Worm (Caenorhabditis elegans) whole organism, midembryonic: ENCODE data around the gene T27D12.1.

Experiments
- T22C8.4 ChIP-seq: fragments of 200-800 bp; sonication (Bioruptor generic); IDR thresholded peaks from 2 replicates; pipeline ENCODE4 v1.3.6; 2022; ENCODE audit warnings: missing genetic modification characterization, missing compliant biosample characterization
- cog-1 ChIP-seq: sonication (generic microtip); optimal IDR thresholded peaks from 2 replicates; lab custom pipeline; 2016; ENCODE audit warnings: missing genetic modification characterization, missing compliant biosample characterization
- flt-1 ChIP-seq: fragments of 200-800 bp; sonication (Bioruptor generic); IDR thresholded peaks from 2 replicates; pipeline ENCODE4 v1.3.6; 2022; ENCODE audit warnings: missing genetic modification characterization, missing compliant biosample characterization
- klf-2 ChIP-seq: fragments of 200-800 bp; sonication (Bioruptor generic); conservative IDR thresholded peaks from 2 replicates; pipeline ENCODE4 v1.3.6; 2022; ENCODE audit warnings: missing genetic modification reagents, missing genetic modification characterization, missing compliant biosample characterization
- med-1 ChIP-seq: sonication (generic microtip); optimal IDR thresholded peaks from 2 replicates; lab custom pipeline; 2017; ENCODE audit warnings: missing genetic modification characterization, mild to moderate bottlenecking, missing compliant biosample characterization, antibody characterized with exemption, missing genetic modification reagents; ENCODE audit not compliant: insufficient read depth
- ref-1 ChIP-seq: fragments of 200-800 bp; sonication (Bioruptor generic); conservative IDR thresholded peaks from 2 replicates; pipeline ENCODE4 v1.3.6; 2022; ENCODE audit warnings: missing genetic modification reagents, missing genetic modification characterization, missing compliant biosample characterization
- tab-1 ChIP-seq: fragments of 200-800 bp; sonication (Bioruptor generic); IDR thresholded peaks from 2 replicates; pipeline ENCODE4 v1.3.6; 2022; ENCODE audit warnings: missing genetic modification characterization, missing compliant biosample characterization
- ztf-23 ChIP-seq: fragments of 200-800 bp; sonication (Bioruptor generic); IDR thresholded peaks from 2 replicates; pipeline ENCODE4 v1.3.6; 2022; ENCODE audit warnings: missing genetic modification reagents, missing genetic modification characterization, missing compliant biosample characterization
- ztf-29 ChIP-seq: fragments of 200-800 bp; sonication (Bioruptor generic); IDR thresholded peaks from 2 replicates; pipeline ENCODE4 v1.3.6; 2022; ENCODE audit warnings: missing genetic modification reagents, missing genetic modification characterization, missing compliant biosample characterization

DNA sequence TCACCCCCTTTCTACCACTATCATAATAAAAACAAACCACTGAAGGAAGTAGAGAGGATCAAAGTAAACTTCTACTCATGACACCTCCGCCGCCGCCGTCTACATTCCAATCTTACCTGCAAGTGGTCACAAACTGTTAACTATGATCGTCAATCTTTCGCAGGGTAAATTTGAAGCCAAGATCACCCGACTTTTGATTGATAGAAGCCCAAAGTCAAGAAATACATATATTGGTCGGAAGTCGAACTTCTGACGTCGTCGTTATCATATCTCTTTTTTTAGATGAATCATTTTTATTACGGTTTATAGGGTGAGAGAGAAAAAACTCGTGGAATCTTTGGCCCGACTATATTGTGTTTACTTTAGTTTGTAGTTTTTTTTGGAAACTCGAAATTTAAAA is 4.1 kb upstream of the T27D12.1 start:
- TF ChIP-seq flt-1 (GFP tag; lab: Robert Waterston, UW) (no peak), med-1 (GFP tag; lab: Kevin White, UChicago) (no peak), tab-1 (no peak), cog-1 (no peak), ztf-23 (no peak), ztf-29 (GFP tag; lab: Robert Waterston, UW) (no peak), T22C8.4 (GFP tag; lab: Robert Waterston, UW) (no peak), ref-1 (GFP tag; lab: Robert Waterston, UW) (no peak), klf-2 (no peak)
